Worm (Caenorhabditis elegans) whole organism, L1 larva: ENCODE data around the gene rab-37.

Source experiments
- C04F5.9 ChIP-seq: sonication (generic microtip); optimal IDR thresholded peaks from 2 replicates; lab custom pipeline; 2016; ENCODE audit warnings: missing genetic modification characterization, missing compliant biosample characterization
- Y116A8C.19 ChIP-seq: sonication (generic microtip); optimal IDR thresholded peaks from 2 replicates; lab custom pipeline; 2016; ENCODE audit warnings: missing compliant biosample characterization, missing genetic modification characterization, borderline replicate concordance
- alr-1 ChIP-seq: fragments of 200-800 bp; sonication (Bioruptor generic); optimal IDR thresholded peaks from 2 replicates; lab custom pipeline; 2018; ENCODE audit warnings: borderline replicate concordance, mild to moderate bottlenecking, missing genetic modification characterization, missing compliant biosample characterization
- aly-2 ChIP-seq: fragments of 150-350 bp; optimal IDR thresholded peaks from 2 replicates; lab custom pipeline; 2014; ENCODE audit warnings: missing biosample characterization, missing genetic modification characterization
- ama-1 ChIP-seq: fragments of 150-350 bp; optimal IDR thresholded peaks from 2 replicates; lab custom pipeline; 2014
- blmp-1 ChIP-seq: fragments of 150-350 bp; optimal IDR thresholded peaks from 2 replicates; lab custom pipeline; 2014; ENCODE audit warnings: missing biosample characterization, missing genetic modification characterization
- ceh-82 ChIP-seq, 3 experiments: fragments of 150-350 bp in 1 of 3; sonication (generic microtip) in 2 of 3; optimal IDR thresholded peaks; 2 replicates each; lab custom pipeline; 2014 to 2017; ENCODE audit warnings: missing biosample characterization in 3 of 3, missing genetic modification characterization in 3 of 3
- ceh-88 ChIP-seq: fragments of 200-800 bp; sonication (Bioruptor generic); IDR thresholded peaks from 2 replicates; pipeline ENCODE4 v1.3.6; 2022; ENCODE audit warnings: missing genetic modification characterization, missing compliant biosample characterization
- ceh-90 ChIP-seq: sonication (generic microtip); optimal IDR thresholded peaks from 2 replicates; lab custom pipeline; 2016; ENCODE audit warnings: missing genetic modification characterization, missing compliant biosample characterization
- dsc-1 ChIP-seq: sonication (generic microtip); optimal IDR thresholded peaks from 2 replicates; lab custom pipeline; 2016; ENCODE audit warnings: mild to moderate bottlenecking, missing genetic modification characterization, missing compliant biosample characterization
- egl-13 ChIP-seq: sonication (generic microtip); optimal IDR thresholded peaks from 2 replicates; lab custom pipeline; 2016; ENCODE audit warnings: missing genotype, missing genetic modification reagents, missing genetic modification characterization, missing compliant biosample characterization
- elt-3 ChIP-seq, 6 experiments: fragments of 150-350 bp in 1 of 6; sonication (generic microtip); optimal IDR thresholded peaks; 2 replicates each; lab custom pipeline; 2017 to 2018; ENCODE audit warnings: missing biosample characterization in 6 of 6, missing genetic modification characterization in 6 of 6, inconsistent platforms in 1 of 6
- ets-5 ChIP-seq: fragments of 200-800 bp; sonication (Bioruptor generic); IDR thresholded peaks from 2 replicates; pipeline ENCODE4 v1.3.6; 2022; ENCODE audit warnings: missing genetic modification characterization, missing compliant biosample characterization
- fkh-4 ChIP-seq: sonication (generic microtip); optimal IDR thresholded peaks from 2 replicates; lab custom pipeline; 2016; ENCODE audit warnings: missing compliant biosample characterization, missing genetic modification characterization, borderline replicate concordance
- fos-1 ChIP-seq: fragments of 150-350 bp; optimal IDR thresholded peaks from 2 replicates; lab custom pipeline; 2014; ENCODE audit warnings: missing biosample characterization, missing genetic modification characterization
- hlh-17 ChIP-seq: fragments of 200-800 bp; sonication (Bioruptor generic); optimal IDR thresholded peaks from 2 replicates; lab custom pipeline; 2018; ENCODE audit warnings: missing genetic modification characterization, mild to moderate bottlenecking, missing compliant biosample characterization, moderate library complexity, borderline replicate concordance
- isw-1 ChIP-seq: fragments of 200-800 bp; sonication (Bioruptor generic); IDR thresholded peaks from 2 replicates; pipeline ENCODE4 v1.3.6; 2022; ENCODE audit warnings: missing genetic modification characterization, missing compliant biosample characterization
- jun-1 ChIP-seq: fragments of 150-350 bp; optimal IDR thresholded peaks from 2 replicates; lab custom pipeline; 2014; ENCODE audit warnings: missing biosample characterization, missing genetic modification reagents, missing genetic modification characterization
- lin-13 ChIP-seq: fragments of 150-350 bp; optimal IDR thresholded peaks from 2 replicates; lab custom pipeline; 2014; ENCODE audit warnings: missing biosample characterization, missing genetic modification reagents, missing genetic modification characterization
- lin-35 ChIP-seq, 2 experiments: fragments of 150-350 bp; optimal IDR thresholded peaks; 2 replicates each; lab custom pipeline; 2014; ENCODE audit warnings: missing biosample characterization in 2 of 2, missing genetic modification characterization in 2 of 2, missing genetic modification reagents in 2 of 2
- lsy-2 ChIP-seq, 2 experiments: fragments of 150-350 bp; optimal IDR thresholded peaks; 2 replicates each; lab custom pipeline; 2014; ENCODE audit warnings: missing biosample characterization in 2 of 2, missing genetic modification characterization in 2 of 2
- mdl-1 ChIP-seq, 2 experiments: fragments of 150-350 bp; optimal IDR thresholded peaks; 2 replicates each; lab custom pipeline; 2014 to 2017; ENCODE audit warnings: missing biosample characterization in 2 of 2, missing genetic modification characterization in 2 of 2, inconsistent platforms in 1 of 2
- nhr-11 ChIP-seq: fragments of 150-350 bp; optimal IDR thresholded peaks from 2 replicates; lab custom pipeline; 2014; ENCODE audit warnings: missing biosample characterization, missing genetic modification characterization
- nhr-12 ChIP-seq: sonication (generic microtip); optimal IDR thresholded peaks from 2 replicates; lab custom pipeline; 2017; ENCODE audit warnings: missing biosample characterization, missing genetic modification characterization
- nhr-19 ChIP-seq: fragments of 200-800 bp; sonication (Bioruptor generic); conservative IDR thresholded peaks from 2 replicates; pipeline ENCODE4 v1.3.6; 2022; ENCODE audit warnings: missing genetic modification characterization, missing compliant biosample characterization
- nhr-20 ChIP-seq: sonication (generic microtip); optimal IDR thresholded peaks from 2 replicates; lab custom pipeline; 2016; ENCODE audit warnings: mild to moderate bottlenecking, missing genetic modification characterization, missing compliant biosample characterization
- nhr-28 ChIP-seq: fragments of 150-350 bp; optimal IDR thresholded peaks from 2 replicates; lab custom pipeline; 2014; ENCODE audit warnings: missing biosample characterization, missing genetic modification characterization
- nhr-47 ChIP-seq: sonication (generic microtip); optimal IDR thresholded peaks from 2 replicates; lab custom pipeline; 2016; ENCODE audit warnings: mild to moderate bottlenecking, missing genetic modification characterization, moderate library complexity, missing compliant biosample characterization
- nhr-84 ChIP-seq: sonication (generic microtip); optimal IDR thresholded peaks from 2 replicates; lab custom pipeline; 2017; ENCODE audit warnings: missing biosample characterization, missing genetic modification characterization
- nhr-85 ChIP-seq: sonication (generic microtip); peaks from one replicate; lab custom pipeline; 2016; ENCODE audit warnings: missing genetic modification characterization, inconsistent platforms, missing compliant biosample characterization
- pag-3 ChIP-seq: sonication (generic microtip); optimal IDR thresholded peaks from 2 replicates; lab custom pipeline; 2017; ENCODE audit warnings: missing genetic modification characterization, mild to moderate bottlenecking, missing compliant biosample characterization, antibody characterized with exemption, borderline replicate concordance; ENCODE audit not compliant: insufficient read depth
- pqm-1 ChIP-seq: sonication (generic microtip); optimal IDR thresholded peaks from 3 replicates; lab custom pipeline; 2017; ENCODE audit warnings: missing biosample characterization, missing genetic modification characterization
- rnt-1 ChIP-seq: sonication (generic microtip); optimal IDR thresholded peaks from 2 replicates; lab custom pipeline; 2016; ENCODE audit warnings: mild to moderate bottlenecking, missing genetic modification characterization, moderate library complexity, missing compliant biosample characterization
- skn-1 ChIP-seq: fragments of 150-350 bp; optimal IDR thresholded peaks from 2 replicates; lab custom pipeline; 2014; ENCODE audit warnings: missing biosample characterization, missing genetic modification characterization
- snpc-4 ChIP-seq: fragments of 150-350 bp; optimal IDR thresholded peaks from 2 replicates; lab custom pipeline; 2014; ENCODE audit warnings: missing biosample characterization, missing genetic modification characterization
- snu-23 ChIP-seq: sonication (generic microtip); optimal IDR thresholded peaks from 2 replicates; lab custom pipeline; 2016; ENCODE audit warnings: missing genetic modification characterization, missing compliant biosample characterization
- sup-37 ChIP-seq: fragments of 200-800 bp; sonication (Bioruptor generic); optimal IDR thresholded peaks from 2 replicates; lab custom pipeline; 2018; ENCODE audit warnings: mild to moderate bottlenecking, missing genetic modification characterization, missing compliant biosample characterization
- swsn-7 ChIP-seq: sonication (generic microtip); optimal IDR thresholded peaks from 2 replicates; lab custom pipeline; 2016; ENCODE audit warnings: missing genetic modification characterization, missing compliant biosample characterization
- tbx-2 ChIP-seq: sonication (generic microtip); optimal IDR thresholded peaks from 2 replicates; lab custom pipeline; 2016; ENCODE audit warnings: missing genetic modification characterization, missing compliant biosample characterization
- tlp-1 ChIP-seq: fragments of 150-350 bp; optimal IDR thresholded peaks from 2 replicates; lab custom pipeline; 2014; ENCODE audit warnings: missing biosample characterization, missing genetic modification characterization
- unc-30 ChIP-seq: sonication (generic microtip); optimal IDR thresholded peaks from 2 replicates; lab custom pipeline; 2017; ENCODE audit warnings: missing biosample characterization, missing genetic modification characterization
- unc-62 ChIP-seq: fragments of 150-350 bp; optimal IDR thresholded peaks from 2 replicates; lab custom pipeline; 2014; ENCODE audit warnings: missing biosample characterization, missing genetic modification reagents, missing genetic modification characterization
- vab-15 ChIP-seq: sonication (generic microtip); optimal IDR thresholded peaks from 2 replicates; lab custom pipeline; 2017; ENCODE audit warnings: missing genotype, mild to moderate bottlenecking, missing genetic modification characterization, missing compliant biosample characterization
- zip-4 ChIP-seq: fragments of 200-800 bp; sonication (Bioruptor generic); optimal IDR thresholded peaks from 2 replicates; lab custom pipeline; 2018; ENCODE audit warnings: mild to moderate bottlenecking, missing genetic modification characterization, moderate library complexity, missing compliant biosample characterization

rab-37 gene

ce11 chrX:4265283-4265907 is 29.7 kb upstream of the rab-37 start, which contains the start of gene coel-1 (continued):
- TF ChIP-seq C04F5.9 (tag; lab: Kevin White, UChicago) (no peak), nhr-84 (no peak), nhr-47 (tag; lab: Kevin White, UChicago) (peak; percentile 58), unc-30 (tag; lab: Kevin White, UChicago) (no peak), swsn-7 (peak; percentile 36), pag-3 (tag; lab: Kevin White, UChicago) (no peak), snpc-4 (tag; lab: Kevin White, UChicago) (no peak), nhr-28 (tag; lab: Kevin White, UChicago) (no peak), ceh-82 (tag; optimal IDR thresholded peaks at IDR 0.05; lab: Kevin White, UChicago) (peak in 2 of 3 experiments; percentile 41 to 61), ceh-88 (no peak), fkh-4 (tag; lab: Kevin White, UChicago) (no peak), hlh-17 (no peak), elt-3 (tag; optimal IDR thresholded peaks at IDR 0.05; lab: Kevin White, UChicago) (peak in 1 of 6 experiments; percentile 14), jun-1 (tag; lab: Kevin White, UChicago) (peak; percentile 33), fos-1 (tag; lab: Kevin White, UChicago) (no peak), unc-62 (no peak), nhr-20 (tag; lab: Kevin White, UChicago) (peak; percentile 60), egl-13 (tag; lab: Kevin White, UChicago) (peak; percentile 56), skn-1 (tag; lab: Kevin White, UChicago) (peak; percentile 32), lin-13 (no peak), lin-35 (GFP tag; optimal IDR thresholded peaks at IDR 0.05; lab: Kevin White, UChicago) (peak; percentile 27 to 58), nhr-19 (GFP tag; lab: Robert Waterston, UW) (peak; percentile 27), snu-23 (GFP tag; lab: Kevin White, UChicago) (peak; percentile 69), sup-37 (no peak), tlp-1 (no peak), dsc-1 (peak; percentile 41), lsy-2 (tag; optimal IDR thresholded peaks at IDR 0.05; lab: Kevin White, UChicago) (peak in 1 of 2 experiments; percentile 38), alr-1 (tag; lab: Kevin White, UChicago) (no peak), aly-2 (tag; lab: Kevin White, UChicago) (no peak), blmp-1 (tag; lab: Kevin White, UChicago) (peak; percentile 75), ama-1 (no peak), tbx-2 (tag; lab: Kevin White, UChicago) (peak; percentile 41)

ce11 chrX:4263820-4264219 is 28.2 kb upstream of the rab-37 start:
- no peak for TF ChIP-seq nhr-11 (tag; lab: Kevin White, UChicago)
- TF ChIP-seq fos-1 (tag; lab: Kevin White, UChicago), result no peak
- TF ChIP-seq skn-1 (tag; lab: Kevin White, UChicago), result no peak
- no peak for TF ChIP-seq Y116A8C.19 (tag; lab: Kevin White, UChicago)
- TF ChIP-seq ceh-90, result no peak
- no peak for TF ChIP-seq nhr-12 (tag; lab: Kevin White, UChicago)
- TF ChIP-seq pqm-1 (tag; lab: Kevin White, UChicago), result no peak
- no peak for TF ChIP-seq nhr-85 (tag; lab: Kevin White, UChicago)
- no peak for TF ChIP-seq vab-15 (tag; lab: Kevin White, UChicago)
- TF ChIP-seq tlp-1, result no peak
- TF ChIP-seq zip-4 (GFP tag; lab: Kevin White, UChicago), result no peak
- no peak for TF ChIP-seq isw-1 (GFP tag; lab: Robert Waterston, UW)
- TF ChIP-seq fkh-4 (tag; lab: Kevin White, UChicago), result no peak
- no peak for TF ChIP-seq blmp-1 (tag; lab: Kevin White, UChicago)
- TF ChIP-seq nhr-84, result no peak
- no peak for TF ChIP-seq rnt-1
- TF ChIP-seq lin-35 (GFP tag; optimal IDR thresholded peaks at IDR 0.05; lab: Kevin White, UChicago), result no peak
- TF ChIP-seq ets-5, result no peak
- TF ChIP-seq mdl-1 (tag; optimal IDR thresholded peaks at IDR 0.05; lab: Kevin White, UChicago), result no peak
